Worm (Caenorhabditis elegans) whole organism, L1 larva: Measurements from ENCODE around the gene nmy-1.

ENCODE experiments used
- C16A3.4 ChIP-seq: fragments of 150-350 bp; optimal IDR thresholded peaks from 2 replicates; lab custom pipeline; 2014; ENCODE audit warnings: missing biosample characterization, missing genetic modification characterization
- aha-1 ChIP-seq: fragments of 150-350 bp; optimal IDR thresholded peaks from 2 replicates; lab custom pipeline; 2014; ENCODE audit warnings: missing biosample characterization, missing genetic modification characterization
- blmp-1 ChIP-seq: fragments of 150-350 bp; optimal IDR thresholded peaks from 2 replicates; lab custom pipeline; 2014; ENCODE audit warnings: missing biosample characterization, missing genetic modification characterization
- ceh-8 ChIP-seq: fragments of 200-800 bp; sonication (Bioruptor generic); optimal IDR thresholded peaks from 2 replicates; lab custom pipeline; 2018; ENCODE audit warnings: mild to moderate bottlenecking, missing genetic modification characterization, moderate library complexity, missing compliant biosample characterization
- ceh-90 ChIP-seq: sonication (generic microtip); optimal IDR thresholded peaks from 2 replicates; lab custom pipeline; 2016; ENCODE audit warnings: missing genetic modification characterization, missing compliant biosample characterization
- ces-1 ChIP-seq: fragments of 150-350 bp; optimal IDR thresholded peaks from 2 replicates; lab custom pipeline; 2014; ENCODE audit warnings: missing biosample characterization, missing genetic modification reagents, missing genetic modification characterization
- dpl-1 ChIP-seq, 3 experiments: fragments of 150-350 bp in 2 of 3; sonication (generic microtip) in 1 of 3; optimal IDR thresholded peaks; 2 replicates each; lab custom pipeline; 2014 to 2017; ENCODE audit warnings: missing biosample characterization in 3 of 3, missing genetic modification characterization in 3 of 3, missing genetic modification reagents in 3 of 3
- efl-1 ChIP-seq, 4 experiments: fragments of 150-350 bp; optimal IDR thresholded peaks in 3 of 4; peaks in 1 of 4; 1 replicate in 1 of 4; 2 replicates in 3 of 4; lab custom pipeline; 2014; ENCODE audit warnings: missing biosample characterization in 2 of 4, missing genetic modification characterization in 2 of 4, missing genetic modification reagents in 2 of 4
- egl-27 ChIP-seq, 2 experiments: fragments of 150-350 bp in 1 of 2; sonication (generic microtip); optimal IDR thresholded peaks; 3 replicates each; lab custom pipeline; 2017 to 2018; ENCODE audit warnings: missing biosample characterization in 2 of 2, missing genetic modification characterization in 2 of 2, missing genetic modification reagents in 2 of 2
- elt-2 ChIP-seq: sonication (generic microtip); optimal IDR thresholded peaks from 2 replicates; lab custom pipeline; 2016; ENCODE audit warnings: missing genetic modification characterization, mild to moderate bottlenecking, inconsistent platforms, missing compliant biosample characterization, missing genetic modification reagents
- elt-3 ChIP-seq, 6 experiments: fragments of 150-350 bp in 1 of 6; sonication (generic microtip); optimal IDR thresholded peaks; 2 replicates each; lab custom pipeline; 2017 to 2018; ENCODE audit warnings: missing biosample characterization in 6 of 6, missing genetic modification characterization in 6 of 6, inconsistent platforms in 1 of 6
- fkh-4 ChIP-seq: sonication (generic microtip); optimal IDR thresholded peaks from 2 replicates; lab custom pipeline; 2016; ENCODE audit warnings: missing compliant biosample characterization, missing genetic modification characterization, borderline replicate concordance
- fos-1 ChIP-seq: fragments of 150-350 bp; optimal IDR thresholded peaks from 2 replicates; lab custom pipeline; 2014; ENCODE audit warnings: missing biosample characterization, missing genetic modification characterization
- grh-1 ChIP-seq: fragments of 200-800 bp; sonication (Bioruptor generic); IDR thresholded peaks from 2 replicates; pipeline ENCODE4 v1.3.6; 2022; ENCODE audit warnings: missing genetic modification reagents, missing genetic modification characterization, missing compliant biosample characterization
- hpl-2 ChIP-seq: fragments of 150-350 bp; optimal IDR thresholded peaks from 2 replicates; lab custom pipeline; 2014; ENCODE audit warnings: missing biosample characterization, missing genetic modification reagents, missing genetic modification characterization
- irx-1 ChIP-seq: sonication (generic microtip); optimal IDR thresholded peaks from 2 replicates; lab custom pipeline; 2016; ENCODE audit warnings: missing genetic modification characterization, missing compliant biosample characterization
- isw-1 ChIP-seq: fragments of 200-800 bp; sonication (Bioruptor generic); IDR thresholded peaks from 2 replicates; pipeline ENCODE4 v1.3.6; 2022; ENCODE audit warnings: missing genetic modification characterization, missing compliant biosample characterization
- lin-14 ChIP-seq: fragments of 200-800 bp; sonication (Bioruptor generic); optimal IDR thresholded peaks from 2 replicates; lab custom pipeline; 2018; ENCODE audit warnings: mild to moderate bottlenecking, missing genetic modification characterization, moderate library complexity, missing compliant biosample characterization
- lin-35 ChIP-seq, 2 experiments: fragments of 150-350 bp; optimal IDR thresholded peaks; 2 replicates each; lab custom pipeline; 2014; ENCODE audit warnings: missing biosample characterization in 2 of 2, missing genetic modification characterization in 2 of 2, missing genetic modification reagents in 2 of 2
- lir-3 ChIP-seq: sonication (generic microtip); optimal IDR thresholded peaks from 2 replicates; lab custom pipeline; 2016; ENCODE audit warnings: mild to moderate bottlenecking, missing genetic modification characterization, moderate library complexity, missing compliant biosample characterization; ENCODE audit not compliant: poor library complexity
- lsy-2 ChIP-seq, 2 experiments: fragments of 150-350 bp; optimal IDR thresholded peaks; 2 replicates each; lab custom pipeline; 2014; ENCODE audit warnings: missing biosample characterization in 2 of 2, missing genetic modification characterization in 2 of 2
- mdl-1 ChIP-seq, 2 experiments: fragments of 150-350 bp; optimal IDR thresholded peaks; 2 replicates each; lab custom pipeline; 2014 to 2017; ENCODE audit warnings: missing biosample characterization in 2 of 2, missing genetic modification characterization in 2 of 2, inconsistent platforms in 1 of 2
- mef-2 ChIP-seq: fragments of 150-350 bp; optimal IDR thresholded peaks from 2 replicates; lab custom pipeline; 2014; ENCODE audit warnings: missing biosample characterization, missing genetic modification characterization
- mep-1 ChIP-seq: fragments of 150-350 bp; optimal IDR thresholded peaks from 2 replicates; lab custom pipeline; 2014; ENCODE audit warnings: missing biosample characterization, missing genetic modification characterization
- nhr-12 ChIP-seq: sonication (generic microtip); optimal IDR thresholded peaks from 2 replicates; lab custom pipeline; 2017; ENCODE audit warnings: missing biosample characterization, missing genetic modification characterization
- nhr-19 ChIP-seq: fragments of 200-800 bp; sonication (Bioruptor generic); conservative IDR thresholded peaks from 2 replicates; pipeline ENCODE4 v1.3.6; 2022; ENCODE audit warnings: missing genetic modification characterization, missing compliant biosample characterization
- nhr-20 ChIP-seq: sonication (generic microtip); optimal IDR thresholded peaks from 2 replicates; lab custom pipeline; 2016; ENCODE audit warnings: mild to moderate bottlenecking, missing genetic modification characterization, missing compliant biosample characterization
- nhr-237 ChIP-seq: fragments of 150-350 bp; optimal IDR thresholded peaks from 2 replicates; lab custom pipeline; 2014; ENCODE audit warnings: missing biosample characterization, missing genetic modification characterization
- nhr-28 ChIP-seq: fragments of 150-350 bp; optimal IDR thresholded peaks from 2 replicates; lab custom pipeline; 2014; ENCODE audit warnings: missing biosample characterization, missing genetic modification characterization
- nhr-47 ChIP-seq: sonication (generic microtip); optimal IDR thresholded peaks from 2 replicates; lab custom pipeline; 2016; ENCODE audit warnings: mild to moderate bottlenecking, missing genetic modification characterization, moderate library complexity, missing compliant biosample characterization
- nhr-76 ChIP-seq: sonication (generic microtip); optimal IDR thresholded peaks from 2 replicates; lab custom pipeline; 2017; ENCODE audit warnings: missing biosample characterization, missing genetic modification characterization
- nhr-85 ChIP-seq: sonication (generic microtip); peaks from one replicate; lab custom pipeline; 2016; ENCODE audit warnings: missing genetic modification characterization, inconsistent platforms, missing compliant biosample characterization
- nhr-90 ChIP-seq: sonication (generic microtip); optimal IDR thresholded peaks from 2 replicates; lab custom pipeline; 2016; ENCODE audit warnings: mild to moderate bottlenecking, missing genetic modification characterization, missing compliant biosample characterization; ENCODE audit not compliant: poor library complexity
- pax-3 ChIP-seq: fragments of 200-800 bp; sonication (Bioruptor generic); optimal IDR thresholded peaks from 2 replicates; lab custom pipeline; 2018; ENCODE audit warnings: mild to moderate bottlenecking, missing genetic modification characterization, moderate library complexity, missing compliant biosample characterization
- pqm-1 ChIP-seq: sonication (generic microtip); optimal IDR thresholded peaks from 3 replicates; lab custom pipeline; 2017; ENCODE audit warnings: missing biosample characterization, missing genetic modification characterization
- rnt-1 ChIP-seq: sonication (generic microtip); optimal IDR thresholded peaks from 2 replicates; lab custom pipeline; 2016; ENCODE audit warnings: mild to moderate bottlenecking, missing genetic modification characterization, moderate library complexity, missing compliant biosample characterization
- snu-23 ChIP-seq: sonication (generic microtip); optimal IDR thresholded peaks from 2 replicates; lab custom pipeline; 2016; ENCODE audit warnings: missing genetic modification characterization, missing compliant biosample characterization
- sptf-1 ChIP-seq: fragments of 150-350 bp; optimal IDR thresholded peaks from 2 replicates; lab custom pipeline; 2014; ENCODE audit warnings: missing biosample characterization, missing genetic modification characterization
- tlp-1 ChIP-seq: fragments of 150-350 bp; optimal IDR thresholded peaks from 2 replicates; lab custom pipeline; 2014; ENCODE audit warnings: missing biosample characterization, missing genetic modification characterization
- unc-30 ChIP-seq: sonication (generic microtip); optimal IDR thresholded peaks from 2 replicates; lab custom pipeline; 2017; ENCODE audit warnings: missing biosample characterization, missing genetic modification characterization
- unc-62 ChIP-seq: fragments of 150-350 bp; optimal IDR thresholded peaks from 2 replicates; lab custom pipeline; 2014; ENCODE audit warnings: missing biosample characterization, missing genetic modification reagents, missing genetic modification characterization
- unc-86 ChIP-seq: sonication (generic microtip); optimal IDR thresholded peaks from 2 replicates; lab custom pipeline; 2016; ENCODE audit warnings: missing genetic modification characterization, missing compliant biosample characterization
- unc-98 ChIP-seq: fragments of 200-800 bp; sonication (Bioruptor generic); IDR thresholded peaks from 2 replicates; pipeline ENCODE4 v1.3.6; 2022; ENCODE audit warnings: missing genetic modification characterization, missing compliant biosample characterization
- zag-1 ChIP-seq: fragments of 150-350 bp; optimal IDR thresholded peaks from 2 replicates; lab custom pipeline; 2014; ENCODE audit warnings: missing biosample characterization, missing genetic modification characterization

The nmy-1 gene

DNA sequence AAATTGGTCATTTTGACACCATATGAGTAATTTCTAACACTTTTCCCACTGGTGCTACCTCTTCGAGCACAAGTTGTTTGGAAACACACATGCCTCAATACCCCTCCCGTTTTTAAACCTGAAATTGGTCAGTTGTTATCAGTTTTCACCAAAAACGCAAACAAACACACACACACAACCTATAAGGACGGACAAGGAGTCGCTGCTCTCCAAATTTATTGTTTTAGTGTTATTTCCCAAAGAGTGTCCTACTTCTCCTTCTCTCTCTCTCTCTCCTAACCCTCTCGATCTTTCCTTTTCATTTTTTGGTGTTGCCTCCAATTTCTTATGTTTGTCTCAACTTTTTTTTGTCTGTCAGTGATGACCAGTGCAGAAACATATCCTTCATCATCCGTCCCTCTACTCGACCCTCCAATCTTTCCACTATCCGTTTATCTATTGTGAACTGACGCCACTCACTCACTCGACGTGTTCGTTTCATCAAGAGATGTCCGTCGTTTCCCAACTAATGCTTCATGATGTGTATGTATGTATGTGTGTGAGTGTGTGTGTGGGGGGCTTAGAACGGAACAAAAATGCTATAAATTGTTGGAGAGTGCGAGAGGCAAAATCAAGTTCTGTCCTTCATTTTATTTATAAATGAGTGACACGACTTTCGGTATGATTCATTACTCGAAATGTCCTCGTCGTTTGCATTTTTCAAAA, 5.5 kb upstream of the nmy-1 start (continued):
- TF ChIP-seq snu-23 (peak; percentile 13), mef-2 (tag; lab: Kevin White, UChicago) (no peak), nhr-19 (no peak), egl-27 (tag; optimal IDR thresholded peaks at IDR 0.05; lab: Kevin White, UChicago) (no peak), pqm-1 (tag; lab: Kevin White, UChicago) (no peak), nhr-76 (tag; lab: Kevin White, UChicago) (no peak), unc-62 (GFP tag; lab: Kevin White, UChicago) (no peak), nhr-90 (tag; lab: Kevin White, UChicago) (no peak), efl-1 (optimal IDR thresholded peaks at IDR 0.05; lab: Kevin White, UChicago) (no peak), efl-1 (GFP tag; optimal IDR thresholded peaks at IDR 0.05 in 1 of 2; lab: Kevin White, UChicago) (peak in 1 of 2 experiments; percentile 23), dpl-1 (GFP tag; optimal IDR thresholded peaks at IDR 0.05; lab: Kevin White, UChicago) (no peak), nhr-12 (tag; lab: Kevin White, UChicago) (no peak), mdl-1 (tag; optimal IDR thresholded peaks at IDR 0.05; lab: Kevin White, UChicago) (no peak), mep-1 (tag; lab: Kevin White, UChicago) (peak; percentile 50)
- TF ChIP-seq, all 84 proteins: peak for 6

DNA sequence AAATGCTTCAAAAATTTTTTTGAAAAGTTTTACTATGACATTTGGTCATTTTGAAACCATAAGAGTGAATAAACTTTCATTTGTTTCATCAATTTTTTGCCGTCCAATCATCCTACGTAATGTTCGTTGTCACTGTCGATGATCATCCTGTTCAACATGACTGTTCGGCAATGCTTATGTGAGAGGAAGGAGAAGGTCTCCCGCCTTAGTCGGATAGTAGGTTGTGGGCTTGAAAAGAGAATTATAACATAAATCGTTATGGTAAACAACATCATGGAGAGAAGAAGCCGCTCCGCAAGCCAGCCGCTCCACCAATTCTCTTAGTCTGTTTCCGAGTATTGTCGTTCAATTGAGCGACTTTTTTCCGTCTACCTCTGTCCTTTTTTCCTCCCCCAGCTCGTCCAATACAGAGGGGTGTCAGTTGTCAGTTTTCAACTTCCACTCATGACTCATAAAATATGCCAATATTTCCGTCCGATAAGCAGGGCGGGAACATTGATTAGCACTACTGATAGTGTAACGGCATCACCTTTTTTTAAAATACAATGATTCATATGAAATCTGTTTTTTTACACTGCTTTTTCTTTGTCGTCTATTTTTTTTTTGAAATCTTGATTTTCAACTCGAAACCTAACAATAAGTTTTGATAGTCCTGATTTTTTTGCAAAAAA, 3.1 kb upstream of the nmy-1 start:
- TF ChIP-seq blmp-1 (tag; lab: Kevin White, UChicago) (peak; percentile 18), C16A3.4 (tag; lab: Kevin White, UChicago) (no peak), elt-2 (tag; lab: Kevin White, UChicago) (peak; percentile 29), tlp-1 (tag; lab: Kevin White, UChicago) (no peak)
- TF ChIP-seq, all 84 proteins: peak for 2

ce11 chrX:2907296-2907873, 1.9 kb upstream of the nmy-1 start:
- TF ChIP-seq rnt-1, result peak; percentile 17
- no peak for TF ChIP-seq aha-1 (tag; lab: Kevin White, UChicago)
- TF ChIP-seq mdl-1 (tag; optimal IDR thresholded peaks at IDR 0.05; lab: Kevin White, UChicago), result no peak
- peak; percentile 45; the same call in 1 of the 2 replicates for TF ChIP-seq grh-1
- no peak for TF ChIP-seq nhr-12 (tag; lab: Kevin White, UChicago)
- TF ChIP-seq unc-30, result no peak
- TF ChIP-seq pax-3 (tag; lab: Kevin White, UChicago), result no peak
- no peak for TF ChIP-seq hpl-2
- peak in 2 of 6 experiments; percentile 8 to 54 for TF ChIP-seq elt-3 (tag; optimal IDR thresholded peaks at IDR 0.05; lab: Kevin White, UChicago)
- peak; percentile 8 for TF ChIP-seq nhr-20 (tag; lab: Kevin White, UChicago)
- no peak for TF ChIP-seq elt-2 (tag; lab: Kevin White, UChicago)
- no peak for TF ChIP-seq fos-1
- TF ChIP-seq ceh-90 (tag; lab: Kevin White, UChicago), result no peak
- TF ChIP-seq lsy-2 (tag; optimal IDR thresholded peaks at IDR 0.05; lab: Kevin White, UChicago), result no peak
- no peak for TF ChIP-seq nhr-237 (tag; lab: Kevin White, UChicago)
- peak; percentile 76 for TF ChIP-seq blmp-1 (tag; lab: Kevin White, UChicago)
- TF ChIP-seq irx-1, result no peak
- no peak for TF ChIP-seq unc-62 (GFP tag; lab: Kevin White, UChicago)
- peak; percentile 81 for TF ChIP-seq lin-14 (GFP tag; lab: Kevin White, UChicago)
- TF ChIP-seq fkh-4, result no peak
- TF ChIP-seq unc-98 (GFP tag; lab: Robert Waterston, UW), result no peak
- TF ChIP-seq lin-35 (GFP tag; optimal IDR thresholded peaks at IDR 0.05; lab: Kevin White, UChicago), result no peak
- peak; percentile 57 for TF ChIP-seq mep-1 (tag; lab: Kevin White, UChicago)
- no peak for TF ChIP-seq unc-86 (tag; lab: Kevin White, UChicago)
- TF ChIP-seq ces-1 (GFP tag; lab: Kevin White, UChicago), result no peak
- no peak for TF ChIP-seq nhr-47 (tag; lab: Kevin White, UChicago)
- TF ChIP-seq sptf-1 (tag; lab: Kevin White, UChicago), result no peak
- TF ChIP-seq ceh-8, result no peak
- no peak for TF ChIP-seq nhr-28 (tag; lab: Kevin White, UChicago)
- no peak for TF ChIP-seq egl-27 (tag; optimal IDR thresholded peaks at IDR 0.05; lab: Kevin White, UChicago)
- TF ChIP-seq nhr-85 (tag; lab: Kevin White, UChicago), result peak; percentile 87
- TF ChIP-seq isw-1 (GFP tag; lab: Robert Waterston, UW), result no peak
- no peak for TF ChIP-seq zag-1 (tag; lab: Kevin White, UChicago)
- no peak for TF ChIP-seq lir-3 (tag; lab: Kevin White, UChicago)
- TF ChIP-seq nhr-90 (tag; lab: Kevin White, UChicago), result no peak
